Fruit fly (Drosophila melanogaster) whole organism: ENCODE measurements around the gene mio.

Experiments used
- Dll ChIP-seq: fragments of >200 bp; optimal IDR thresholded peaks from 2 replicates; lab custom pipeline; 2017
- psq ChIP-seq: fragments of >200 bp; optimal IDR thresholded peaks from 2 replicates; lab custom pipeline; 2017
- usp ChIP-seq: fragments of >200 bp; optimal IDR thresholded peaks from 2 replicates; lab custom pipeline; 2017; ENCODE audit warnings: missing biosample characterization, missing genetic modification characterization, mixed read lengths

- TF ChIP-seq Dll (lab: Kevin White, UChicago) = no peak
- no peak for TF ChIP-seq usp (GFP tag; lab: Kevin White, UChicago)
- TF ChIP-seq psq = no peak
Measured at dm6 chr2L:2168184-2168893, 48.8 kb upstream of the mio start.
